Worm (Caenorhabditis elegans) whole organism, young adult: ENCODE results near the gene C15H11.1.

Source experiments
- B0019.2 ChIP-seq: fragments of 200-800 bp; sonication (Bioruptor generic); conservative IDR thresholded peaks from 2 replicates; pipeline ENCODE4 v1.3.6; 2022; ENCODE audit warnings: missing genetic modification reagents, missing genetic modification characterization, missing compliant biosample characterization
- B0035.1 ChIP-seq: sonication (generic microtip); optimal IDR thresholded peaks from 2 replicates; lab custom pipeline; 2016; ENCODE audit warnings: missing genetic modification characterization, mild to moderate bottlenecking, missing compliant biosample characterization, missing genotype, missing genetic modification reagents
- D2030.7 ChIP-seq: fragments of 200-800 bp; sonication (Bioruptor generic); IDR thresholded peaks from 2 replicates; pipeline ENCODE4 v1.3.6; 2022; ENCODE audit warnings: missing genetic modification reagents, missing genetic modification characterization, missing compliant biosample characterization
- F22D6.2 ChIP-seq: sonication (generic microtip); optimal IDR thresholded peaks from 2 replicates; lab custom pipeline; 2016; ENCODE audit warnings: mild to moderate bottlenecking, missing genetic modification characterization, missing compliant biosample characterization
- F39B2.1 ChIP-seq: fragments of 200-800 bp; sonication (Bioruptor generic); IDR thresholded peaks from 2 replicates; pipeline ENCODE4 v1.3.6; 2022; ENCODE audit warnings: missing genetic modification reagents, missing genetic modification characterization, missing compliant biosample characterization
- F49E8.2 ChIP-seq: sonication (generic microtip); optimal IDR thresholded peaks from 3 replicates; lab custom pipeline; 2017; ENCODE audit warnings: missing genetic modification characterization, mild to moderate bottlenecking, missing compliant biosample characterization, antibody characterized with exemption, moderate library complexity; ENCODE audit not compliant: insufficient read depth
- F52B5.7 ChIP-seq: sonication (generic microtip); optimal IDR thresholded peaks from 2 replicates; lab custom pipeline; 2016; ENCODE audit warnings: mild to moderate bottlenecking, missing genetic modification characterization, missing compliant biosample characterization
- K11D2.4 ChIP-seq: fragments of 200-800 bp; sonication (Bioruptor generic); IDR thresholded peaks from 2 replicates; pipeline ENCODE4 v1.3.6; 2022; ENCODE audit warnings: missing genetic modification reagents, missing genetic modification characterization, missing compliant biosample characterization
- T07F8.4 ChIP-seq: sonication (generic microtip); optimal IDR thresholded peaks from 2 replicates; lab custom pipeline; 2016; ENCODE audit warnings: mild to moderate bottlenecking, missing genetic modification characterization, moderate library complexity, missing compliant biosample characterization
- Y53G8AR.9 ChIP-seq: fragments of 200-800 bp; sonication (Bioruptor generic); conservative IDR thresholded peaks from 2 replicates; pipeline ENCODE4 v1.3.6; 2022; ENCODE audit warnings: missing genetic modification reagents, missing genetic modification characterization, missing compliant biosample characterization
- akir-1 ChIP-seq: fragments of 200-800 bp; sonication (Bioruptor generic); optimal IDR thresholded peaks from 2 replicates; lab custom pipeline; 2018; ENCODE audit warnings: mild to moderate bottlenecking, missing genetic modification characterization, moderate library complexity, missing compliant biosample characterization
- ama-1 ChIP-seq, 3 experiments: fragments of 150-350 bp in 1 of 3; sonication (generic microtip) in 2 of 3; optimal IDR thresholded peaks; 2 replicates each; lab custom pipeline; 2014 to 2018; ENCODE audit warnings: missing biosample characterization in 2 of 3, missing genetic modification characterization in 2 of 3, missing genetic modification reagents in 2 of 3
- aptf-3 ChIP-seq: fragments of 200-800 bp; sonication (Bioruptor generic); IDR thresholded peaks from 2 replicates; pipeline ENCODE4 v1.3.6; 2022; ENCODE audit warnings: missing genetic modification characterization, missing compliant biosample characterization
- attf-6 ChIP-seq: fragments of 200-800 bp; sonication (Bioruptor generic); IDR thresholded peaks from 2 replicates; pipeline ENCODE4 v1.3.6; 2022; ENCODE audit warnings: missing genetic modification reagents, missing genetic modification characterization, missing compliant biosample characterization
- cebp-2 ChIP-seq: fragments of 200-800 bp; sonication (Bioruptor generic); IDR thresholded peaks from 2 replicates; pipeline ENCODE4 v1.3.6; 2022; ENCODE audit warnings: missing genetic modification characterization, missing compliant biosample characterization
- dox-1 ChIP-seq: fragments of 200-800 bp; sonication (Bioruptor generic); IDR thresholded peaks from 2 replicates; pipeline ENCODE4 v1.3.6; 2022; ENCODE audit warnings: missing genetic modification reagents, missing genetic modification characterization, missing compliant biosample characterization
- dpff-1 ChIP-seq: sonication (generic microtip); optimal IDR thresholded peaks from 2 replicates; lab custom pipeline; 2017; ENCODE audit warnings: mild to moderate bottlenecking, missing genetic modification characterization, missing compliant biosample characterization
- dpl-1 ChIP-seq: fragments of 150-350 bp; optimal IDR thresholded peaks from 2 replicates; lab custom pipeline; 2014; ENCODE audit warnings: missing biosample characterization, missing genetic modification reagents, missing genetic modification characterization
- egl-18 ChIP-seq: fragments of 200-800 bp; sonication (Bioruptor generic); IDR thresholded peaks from 2 replicates; pipeline ENCODE4 v1.3.6; 2022; ENCODE audit warnings: missing genetic modification reagents, missing genetic modification characterization, missing compliant biosample characterization
- ets-4 ChIP-seq: fragments of 200-800 bp; sonication (Bioruptor generic); optimal IDR thresholded peaks from 2 replicates; lab custom pipeline; 2018; ENCODE audit warnings: mild to moderate bottlenecking, missing genetic modification characterization, missing compliant biosample characterization
- hmg-1.2 ChIP-seq: fragments of 200-800 bp; sonication (Bioruptor generic); IDR thresholded peaks from 2 replicates; pipeline ENCODE4 v1.3.6; 2022; ENCODE audit warnings: missing genetic modification reagents, missing genetic modification characterization, missing compliant biosample characterization
- lin-26 ChIP-seq: fragments of 200-800 bp; sonication (Bioruptor generic); IDR thresholded peaks from 2 replicates; pipeline ENCODE4 v1.3.6; 2022; ENCODE audit warnings: missing genetic modification reagents, missing genetic modification characterization, missing compliant biosample characterization
- lin-54 ChIP-seq: fragments of 200-800 bp; sonication (Bioruptor generic); optimal IDR thresholded peaks from 2 replicates; lab custom pipeline; 2018; ENCODE audit warnings: mild to moderate bottlenecking, missing genetic modification characterization, missing compliant biosample characterization
- lsy-27 ChIP-seq: sonication (generic microtip); optimal IDR thresholded peaks from 2 replicates; lab custom pipeline; 2017; ENCODE audit warnings: missing genetic modification characterization, mild to moderate bottlenecking, missing compliant biosample characterization, antibody characterized with exemption, missing genotype, borderline replicate concordance; ENCODE audit not compliant: insufficient read depth
- madf-10 ChIP-seq: sonication (generic microtip); optimal IDR thresholded peaks from 2 replicates; lab custom pipeline; 2016; ENCODE audit warnings: mild to moderate bottlenecking, missing genetic modification characterization, missing compliant biosample characterization
- madf-6 ChIP-seq: fragments of 200-800 bp; sonication (Bioruptor generic); IDR thresholded peaks from 2 replicates; pipeline ENCODE4 v1.3.6; 2022; ENCODE audit warnings: missing genetic modification reagents, missing genetic modification characterization, missing compliant biosample characterization
- mes-4 ChIP-seq: sonication (generic microtip); optimal IDR thresholded peaks from 2 replicates; lab custom pipeline; 2016; ENCODE audit warnings: missing genotype, missing genetic modification characterization, missing compliant biosample characterization
- nfyb-1 ChIP-seq: fragments of 200-800 bp; sonication (Bioruptor generic); IDR thresholded peaks from 2 replicates; pipeline ENCODE4 v1.3.6; 2022; ENCODE audit warnings: missing genetic modification reagents, missing genetic modification characterization, missing compliant biosample characterization
- nhr-179 ChIP-seq: sonication (generic microtip); optimal IDR thresholded peaks from 2 replicates; lab custom pipeline; 2016; ENCODE audit warnings: mild to moderate bottlenecking, missing genetic modification characterization, missing compliant biosample characterization
- nhr-27 ChIP-seq: fragments of 200-800 bp; sonication (Bioruptor generic); optimal IDR thresholded peaks from 2 replicates; lab custom pipeline; 2018; ENCODE audit warnings: mild to moderate bottlenecking, missing genetic modification characterization, moderate library complexity, missing compliant biosample characterization
- nhr-90 ChIP-seq: sonication (generic microtip); optimal IDR thresholded peaks from 2 replicates; lab custom pipeline; 2016; ENCODE audit warnings: missing genotype, mild to moderate bottlenecking, missing genetic modification characterization, missing compliant biosample characterization
- snpc-3.4 ChIP-seq: sonication (generic microtip); optimal IDR thresholded peaks from 2 replicates; lab custom pipeline; 2017; ENCODE audit warnings: missing genetic modification characterization, mild to moderate bottlenecking, missing compliant biosample characterization, antibody characterized with exemption, moderate library complexity, missing genotype, missing genetic modification reagents
- snpc-4 ChIP-seq, 5 experiments: fragments of 150-350 bp in 1 of 5; sonication (generic microtip) in 4 of 5; optimal IDR thresholded peaks; 2 replicates each; lab custom pipeline; 2014 to 2018; ENCODE audit warnings: missing genetic modification characterization in 5 of 5, missing biosample characterization in 3 of 5, antibody characterized with exemption in 2 of 5, mild to moderate bottlenecking in 2 of 5, missing compliant biosample characterization in 2 of 5, missing genotype in 2 of 5, moderate library complexity in 2 of 5, missing genetic modification reagents in 1 of 5
- sptf-2 ChIP-seq: fragments of 200-800 bp; sonication (Bioruptor generic); optimal IDR thresholded peaks from 2 replicates; lab custom pipeline; 2018; ENCODE audit warnings: mild to moderate bottlenecking, missing genetic modification characterization, missing compliant biosample characterization
- tbp1 ChIP-seq: fragments of 200-800 bp; sonication (Bioruptor generic); optimal IDR thresholded peaks from 2 replicates; lab custom pipeline; 2018; ENCODE audit warnings: mild to moderate bottlenecking, missing genetic modification characterization, missing compliant biosample characterization
- xnd-1 ChIP-seq: sonication (generic microtip); optimal IDR thresholded peaks from 2 replicates; lab custom pipeline; 2016; ENCODE audit warnings: missing genotype, missing genetic modification reagents, missing genetic modification characterization, missing compliant biosample characterization
- zfh-2 ChIP-seq: fragments of 200-800 bp; sonication (Bioruptor generic); conservative IDR thresholded peaks from 2 replicates; pipeline ENCODE4 v1.3.6; 2022; ENCODE audit warnings: missing genetic modification reagents, missing genetic modification characterization, missing compliant biosample characterization
- ztf-3 ChIP-seq: fragments of 200-800 bp; sonication (Bioruptor generic); optimal IDR thresholded peaks from 2 replicates; lab custom pipeline; 2018; ENCODE audit warnings: mild to moderate bottlenecking, missing genetic modification characterization, missing compliant biosample characterization

Gene C15H11.1

DNA sequence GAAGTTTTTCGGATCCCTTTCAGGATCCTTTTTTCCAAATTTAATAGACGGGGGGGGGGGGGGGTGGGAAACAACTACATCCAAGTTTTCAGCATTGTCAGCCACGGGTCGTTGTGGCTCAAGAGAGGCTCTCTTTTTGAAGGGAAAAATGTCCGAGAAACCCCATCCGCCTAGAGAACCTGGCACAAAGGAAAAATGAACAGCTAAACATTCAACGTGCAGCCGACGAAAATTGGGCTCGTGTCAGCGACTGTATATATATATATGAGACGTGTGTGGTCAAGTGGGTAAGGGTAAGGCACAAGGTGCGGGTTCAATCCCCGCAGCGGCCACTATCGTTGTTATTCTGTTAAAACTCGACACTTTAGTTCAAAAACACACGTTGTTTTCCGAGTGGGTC, 35.0 kb upstream of the C15H11.1 start, which contains the start of gene Y49A3A.4 (continued):
- TF ChIP-seq lsy-27 (tag; lab: Kevin White, UChicago): no peak
- TF ChIP-seq T07F8.4 (tag; lab: Kevin White, UChicago): no peak
- TF ChIP-seq madf-6: no peak
- no peak for TF ChIP-seq nhr-27
- no peak for TF ChIP-seq egl-18 (GFP tag; lab: Robert Waterston, UW)
- TF ChIP-seq attf-6 (GFP tag; lab: Robert Waterston, UW): 0 out of 2 replicates have a peak, but pooled peaks have one; percentile 40
- TF ChIP-seq F39B2.1 (GFP tag; lab: Robert Waterston, UW): no peak
- TF ChIP-seq cebp-2 (GFP tag; lab: Robert Waterston, UW): no peak
- TF ChIP-seq Y53G8AR.9 (GFP tag; lab: Robert Waterston, UW): no peak
- TF ChIP-seq nhr-179 (tag; lab: Kevin White, UChicago): no peak
- TF ChIP-seq hmg-1.2 (GFP tag; lab: Robert Waterston, UW): peak; percentile 32; the same call in 1 of the 2 replicates
- TF ChIP-seq sptf-2 (GFP tag; lab: Kevin White, UChicago): no peak
- no peak for TF ChIP-seq snpc-3.4 (tag; lab: Kevin White, UChicago)
- TF ChIP-seq lin-54 (GFP tag; lab: Kevin White, UChicago): no peak
- no peak for TF ChIP-seq xnd-1 (tag; lab: Kevin White, UChicago)
- no peak for TF ChIP-seq dpff-1 (tag; lab: Kevin White, UChicago)
- peak; percentile 47 for TF ChIP-seq tbp1 (GFP tag; lab: Kevin White, UChicago)
- no peak for TF ChIP-seq nfyb-1
- TF ChIP-seq ama-1 (optimal IDR thresholded peaks at IDR 0.05; lab: Kevin White, UChicago): no peak
- TF ChIP-seq ama-1 (GFP tag; optimal IDR thresholded peaks at IDR 0.05; lab: Kevin White, UChicago): no peak
- TF ChIP-seq aptf-3 (GFP tag; lab: Robert Waterston, UW): no peak
- TF ChIP-seq D2030.7 (GFP tag; lab: Robert Waterston, UW): peak; percentile 37; the same call in 1 of the 2 replicates
- TF ChIP-seq F49E8.2 (tag; lab: Kevin White, UChicago): no peak
- TF ChIP-seq madf-10 (tag; lab: Kevin White, UChicago): no peak
- no peak for TF ChIP-seq F52B5.7 (tag; lab: Kevin White, UChicago)
- no peak for TF ChIP-seq dpl-1
- no peak for TF ChIP-seq dox-1
- no peak for TF ChIP-seq B0035.1 (tag; lab: Kevin White, UChicago)
- no peak for TF ChIP-seq B0019.2 (GFP tag; lab: Robert Waterston, UW)
- no peak for TF ChIP-seq ets-4 (GFP tag; lab: Kevin White, UChicago)
- TF ChIP-seq zfh-2 (GFP tag; lab: Robert Waterston, UW): 0 out of 2 replicates have a peak, but pooled peaks have one; percentile 23
- TF ChIP-seq nhr-90 (tag; lab: Kevin White, UChicago): no peak
- TF ChIP-seq ztf-3 (GFP tag; lab: Kevin White, UChicago): no peak
- TF ChIP-seq akir-1 (GFP tag; lab: Kevin White, UChicago): no peak
- no peak for TF ChIP-seq mes-4
- no peak for TF ChIP-seq K11D2.4
- TF ChIP-seq F22D6.2 (tag; lab: Kevin White, UChicago): no peak
- TF ChIP-seq lin-26 (GFP tag; lab: Robert Waterston, UW): no peak

DNA sequence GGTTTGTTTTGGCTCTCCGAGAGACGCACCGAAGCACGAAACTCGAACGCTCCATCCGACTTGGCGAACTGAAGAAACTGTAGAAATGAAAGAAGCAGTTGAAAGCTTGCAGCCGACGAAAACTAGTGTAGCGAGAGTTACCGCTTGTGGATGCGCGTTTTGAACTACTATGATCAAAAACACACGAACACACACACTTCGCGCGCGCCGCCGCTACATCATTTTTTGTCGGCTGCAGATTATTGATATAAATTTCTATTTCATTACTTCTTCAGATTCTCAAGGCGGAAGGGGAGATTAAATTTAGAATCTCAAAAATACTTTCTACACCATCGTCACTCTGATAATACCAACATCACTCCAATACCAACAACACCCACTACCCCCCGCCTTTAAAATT, 31.6 kb upstream of the C15H11.1 start:
- TF ChIP-seq snpc-4 (GFP tag; optimal IDR thresholded peaks at IDR 0.05; lab: Kevin White, UChicago) (no peak), snpc-4 (tag; optimal IDR thresholded peaks at IDR 0.05; lab: Kevin White, UChicago) (peak in 3 of 4 experiments; percentile 49 to 94 (median 89)), dpl-1 (no peak)
